Fruit fly (Drosophila melanogaster) whole organism, embryonic: ENCODE data around the gene nbs.

Experiments
- CG10565 ChIP-seq: fragments of 200-800 bp; sonication (Bioruptor generic); optimal IDR thresholded peaks from 3 replicates; lab custom pipeline; 2016; ENCODE audit warnings: missing biosample characterization, mild to moderate bottlenecking, missing genetic modification characterization
- CG17359 ChIP-seq: fragments of 200-800 bp; sonication (Bioruptor generic); optimal IDR thresholded peaks from 3 replicates; lab custom pipeline; 2018; ENCODE audit warnings: missing biosample characterization, mild to moderate bottlenecking, missing genetic modification characterization, moderate library complexity
- CG31388 ChIP-seq: fragments of 200-800 bp; sonication (Bioruptor generic); optimal IDR thresholded peaks from 2 replicates; lab custom pipeline; 2016; ENCODE audit warnings: missing biosample characterization, missing genetic modification characterization
- CG3281 ChIP-seq: fragments of 200-800 bp; sonication (Bioruptor generic); optimal IDR thresholded peaks from 3 replicates; lab custom pipeline; 2017; ENCODE audit warnings: missing biosample characterization, mild to moderate bottlenecking, missing genetic modification characterization
- CG5953 ChIP-seq: fragments of 200-800 bp; sonication (Bioruptor generic); IDR thresholded peaks from 2 replicates; pipeline ENCODE4 v1.3.6; 2022; ENCODE audit warnings: missing biosample characterization, missing genetic modification characterization
- Dref ChIP-seq: fragments of 200-800 bp; sonication (Bioruptor generic); IDR thresholded peaks from 2 replicates; pipeline ENCODE4 v1.3.6; 2022; ENCODE audit warnings: missing biosample characterization, missing genetic modification characterization
- ERR ChIP-seq: fragments of 200-800 bp; sonication (Bioruptor generic); optimal IDR thresholded peaks from 2 replicates; lab custom pipeline; 2016; ENCODE audit warnings: missing biosample characterization, missing genetic modification characterization
- HLHmδ ChIP-seq: fragments of 200-800 bp; sonication (Bioruptor generic); optimal IDR thresholded peaks from 2 replicates; lab custom pipeline; 2018; ENCODE audit warnings: missing biosample characterization, mild to moderate bottlenecking, missing genetic modification characterization, moderate library complexity
- Sry-δ ChIP-seq: fragments of 200-800 bp; sonication (Bioruptor generic); optimal IDR thresholded peaks from 2 replicates; lab custom pipeline; 2016; ENCODE audit warnings: missing biosample characterization, missing genetic modification characterization
- fd3F ChIP-seq: fragments of 200-800 bp; sonication (Bioruptor generic); optimal IDR thresholded peaks from 2 replicates; lab custom pipeline; 2018; ENCODE audit warnings: missing biosample characterization, mild to moderate bottlenecking, missing genetic modification characterization, moderate library complexity
- psq ChIP-seq: fragments of 200-800 bp; sonication (Bioruptor generic); optimal IDR thresholded peaks from 2 replicates; lab custom pipeline; 2017; ENCODE audit warnings: missing biosample characterization, missing genetic modification characterization
- salm ChIP-seq: fragments of 200-800 bp; sonication (Bioruptor generic); optimal IDR thresholded peaks from 2 replicates; lab custom pipeline; 2018; ENCODE audit warnings: missing biosample characterization, mild to moderate bottlenecking, missing genetic modification characterization
- usp ChIP-seq: fragments of >200 bp; optimal IDR thresholded peaks from 2 replicates; lab custom pipeline; 2017; ENCODE audit warnings: missing biosample characterization, missing genetic modification characterization

- no peak for TF ChIP-seq usp (GFP tag; lab: Kevin White, UChicago)
- TF ChIP-seq HLHmδ = no peak
- no peak for TF ChIP-seq CG17359 (tag; lab: Kevin White, UChicago)
- no peak for TF ChIP-seq psq
- no peak for TF ChIP-seq fd3F
- TF ChIP-seq ERR (GFP tag; lab: Kevin White, UChicago) = no peak
- no peak for TF ChIP-seq Dref (GFP tag; lab: Robert Waterston, UW)
- no peak for TF ChIP-seq salm (tag; lab: Kevin White, UChicago)
- no peak for TF ChIP-seq CG31388 (GFP tag; lab: Kevin White, UChicago)
- TF ChIP-seq CG5953 (GFP tag; lab: Robert Waterston, UW) = no peak
- TF ChIP-seq CG10565 (GFP tag; lab: Kevin White, UChicago) = no peak
- no peak for TF ChIP-seq Sry-δ (GFP tag; lab: Kevin White, UChicago)
- TF ChIP-seq CG3281 (GFP tag; lab: Kevin White, UChicago) = no peak
Measured at dm6 chr3L:9714537-9715144, 8.4 kb downstream of the nbs start.
